Worm (Caenorhabditis elegans) whole organism, young adult: ENCODE measurements around the gene oac-23.

Experiments
- B0019.2 ChIP-seq: fragments of 200-800 bp; sonication (Bioruptor generic); conservative IDR thresholded peaks from 2 replicates; pipeline ENCODE4 v1.3.6; 2022; ENCODE audit warnings: missing genetic modification reagents, missing genetic modification characterization, missing compliant biosample characterization
- akir-1 ChIP-seq: fragments of 200-800 bp; sonication (Bioruptor generic); optimal IDR thresholded peaks from 2 replicates; lab custom pipeline; 2018; ENCODE audit warnings: mild to moderate bottlenecking, missing genetic modification characterization, moderate library complexity, missing compliant biosample characterization
- ceh-100 ChIP-seq: fragments of 200-800 bp; sonication (Bioruptor generic); IDR thresholded peaks from 2 replicates; pipeline ENCODE4 v1.3.6; 2022; ENCODE audit warnings: missing genetic modification reagents, missing genetic modification characterization, missing compliant biosample characterization
- efl-1 ChIP-seq: fragments of 150-350 bp; optimal IDR thresholded peaks from 2 replicates; lab custom pipeline; 2014; ENCODE audit warnings: missing biosample characterization, missing genetic modification reagents, missing genetic modification characterization
- him-1 ChIP-seq: sonication (generic microtip); optimal IDR thresholded peaks from 2 replicates; lab custom pipeline; 2016; ENCODE audit warnings: missing genotype, missing genetic modification reagents, missing genetic modification characterization, missing compliant biosample characterization
- mel-28 ChIP-seq: sonication (generic microtip); optimal IDR thresholded peaks from 2 replicates; lab custom pipeline; 2016; ENCODE audit warnings: borderline replicate concordance, mild to moderate bottlenecking, missing genetic modification characterization, missing compliant biosample characterization
- nhr-120 ChIP-seq: fragments of 200-800 bp; sonication (Bioruptor generic); IDR thresholded peaks from 2 replicates; pipeline ENCODE4 v1.3.6; 2022; ENCODE audit warnings: missing genetic modification characterization, missing compliant biosample characterization
- pha-4 ChIP-seq: fragments of 150-350 bp; sonication (generic microtip); optimal IDR thresholded peaks from 2 replicates; lab custom pipeline; 2014; ENCODE audit warnings: missing biosample characterization, missing genetic modification reagents, missing genetic modification characterization
- snpc-1.3 ChIP-seq: sonication (generic microtip); optimal IDR thresholded peaks from 2 replicates; lab custom pipeline; 2017; ENCODE audit warnings: missing genetic modification characterization, mild to moderate bottlenecking, missing compliant biosample characterization, antibody characterized with exemption, moderate library complexity, missing genotype, missing genetic modification reagents; ENCODE audit not compliant: insufficient read depth
- unc-130 ChIP-seq: sonication (generic microtip); optimal IDR thresholded peaks from 2 replicates; lab custom pipeline; 2016; ENCODE audit warnings: missing genetic modification reagents, missing genetic modification characterization, missing compliant biosample characterization
- unc-62 ChIP-seq: fragments of 150-350 bp; optimal IDR thresholded peaks from 2 replicates; lab custom pipeline; 2014; ENCODE audit warnings: missing biosample characterization, missing genetic modification reagents, missing genetic modification characterization
- zim-3 ChIP-seq: sonication (generic microtip); optimal IDR thresholded peaks from 2 replicates; lab custom pipeline; 2017; ENCODE audit warnings: mild to moderate bottlenecking, missing genetic modification characterization, moderate library complexity, missing compliant biosample characterization

ce11 chrIV:3904620-3905019, 23.4 kb downstream of the oac-23 start, which contains the start of gene F56D6.21:
- TF ChIP-seq mel-28, result no peak
- no peak for TF ChIP-seq B0019.2 (GFP tag; lab: Robert Waterston, UW)
- TF ChIP-seq pha-4 (tag; lab: Kevin White, UChicago), result no peak
- no peak for TF ChIP-seq snpc-1.3
- no peak for TF ChIP-seq akir-1 (GFP tag; lab: Kevin White, UChicago)
- no peak for TF ChIP-seq ceh-100
- TF ChIP-seq unc-62 (GFP tag; lab: Kevin White, UChicago), result no peak
- no peak for TF ChIP-seq nhr-120 (GFP tag; lab: Robert Waterston, UW)
- no peak for TF ChIP-seq efl-1
- no peak for TF ChIP-seq zim-3 (tag; lab: Kevin White, UChicago)
- TF ChIP-seq him-1 (tag; lab: Kevin White, UChicago), result no peak
- no peak for TF ChIP-seq unc-130 (GFP tag; lab: Kevin White, UChicago)
